Fruit fly (Drosophila melanogaster) whole organism, adult: ENCODE data around the gene TotE.

ENCODE experiments used
- CG14711 ChIP-seq: fragments of 200-800 bp; sonication (Bioruptor generic); optimal IDR thresholded peaks from 2 replicates; lab custom pipeline; 2018; ENCODE audit warnings: missing biosample characterization, mild to moderate bottlenecking, missing genetic modification characterization, moderate library complexity
- CG1620 ChIP-seq: fragments of 200-800 bp; sonication (Bioruptor generic); optimal IDR thresholded peaks from 2 replicates; lab custom pipeline; 2016; ENCODE audit warnings: missing biosample characterization, missing genetic modification characterization
- CG5204 ChIP-seq: fragments of 200-800 bp; sonication (Bioruptor generic); optimal IDR thresholded peaks from 2 replicates; lab custom pipeline; 2016; ENCODE audit warnings: missing biosample characterization, missing genetic modification characterization
- CG7101 ChIP-seq: fragments of 200-800 bp; sonication (Bioruptor generic); optimal IDR thresholded peaks from 2 replicates; lab custom pipeline; 2018; ENCODE audit warnings: missing biosample characterization, mild to moderate bottlenecking, missing genetic modification characterization, moderate library complexity

DNA sequence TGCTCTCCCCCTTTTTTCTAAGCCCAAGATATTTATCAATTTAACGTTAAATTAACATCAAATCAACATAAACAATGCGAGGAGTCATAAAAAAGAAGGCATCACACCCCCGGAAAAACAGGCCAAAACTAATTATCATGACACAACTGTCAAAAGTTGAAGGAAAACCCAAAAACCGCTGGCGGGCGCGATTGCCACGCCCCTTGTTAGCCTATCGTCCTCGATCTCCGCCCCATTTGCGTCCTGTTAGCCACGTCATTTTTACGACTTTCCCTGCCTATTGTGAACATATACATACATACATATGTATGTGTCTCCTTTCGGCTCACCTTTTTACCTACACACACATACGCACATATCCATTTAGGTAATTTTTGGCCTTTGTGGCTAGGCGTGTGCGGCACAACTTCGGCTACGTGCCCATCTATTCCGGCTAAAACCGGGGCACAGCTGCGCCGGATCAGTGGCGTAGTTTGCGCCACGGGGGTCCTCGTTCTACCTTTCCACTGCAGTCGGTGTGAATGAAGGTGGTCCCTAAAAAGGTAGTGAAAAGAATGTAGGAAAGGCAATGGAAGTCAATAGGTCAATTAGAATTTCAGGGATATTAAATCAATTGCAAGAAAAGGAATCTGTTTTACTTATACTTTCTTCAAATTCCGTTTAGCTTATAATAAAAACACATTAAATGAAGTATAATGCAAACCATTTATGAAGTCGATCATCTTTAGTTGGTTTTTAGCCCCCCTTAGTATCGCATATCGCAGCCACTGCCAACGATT is 46.6 kb downstream of the TotE start:
- no peak for TF ChIP-seq CG7101
- no peak for TF ChIP-seq CG1620 (GFP tag; lab: Kevin White, UChicago)
- TF ChIP-seq CG14711: no peak
- TF ChIP-seq CG5204 (GFP tag; lab: Kevin White, UChicago): no peak
